Fruit fly (Drosophila melanogaster): Measurements from ENCODE around the gene CG31909.

The CG31909 gene

DNA sequence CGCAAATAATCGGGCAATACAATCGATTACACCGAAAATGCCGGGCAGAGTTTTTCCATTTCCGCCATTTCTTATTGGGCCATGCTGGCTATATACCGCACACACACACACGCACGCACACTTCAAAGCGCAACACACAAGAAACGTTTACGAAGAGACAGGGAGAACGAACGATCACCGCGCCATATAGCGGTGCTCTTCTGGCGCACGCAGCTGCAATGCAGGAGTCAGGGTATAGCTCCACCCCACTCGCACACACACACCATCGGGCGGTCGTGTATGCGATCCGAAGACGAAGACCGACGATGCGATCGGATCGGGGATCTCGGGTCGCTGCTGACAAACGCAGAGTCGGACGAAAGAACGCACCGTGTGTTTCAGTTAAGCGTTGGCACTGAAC is 49.5 kb downstream of the CG31909 start, which contains the start of gene wg (continued):
- TF ChIP-seq Deaf1 (tag; optimal IDR thresholded peaks at IDR 0.05) = peak; percentile 100
- TF ChIP-seq shn (GFP tag; optimal IDR thresholded peaks at IDR 0.05) = peak; percentile 19
- TF ChIP-seq unc-4 (GFP tag; IDR thresholded peaks at IDR 0.05; ENCODE audit: partially characterized antibody) = peak; percentile 15; the same call in 1 of the 2 replicates
- TF ChIP-seq run (tag; optimal IDR thresholded peaks at IDR 0.05) = no peak
- no peak for TF ChIP-seq CG14965 (GFP tag; optimal IDR thresholded peaks at IDR 0.05; ENCODE audit: borderline replicate concordance)
- TF ChIP-seq zen (tag; optimal IDR thresholded peaks at IDR 0.05) = peak; percentile 42
- no peak for TF ChIP-seq tna (GFP tag; IDR thresholded peaks at IDR 0.05; ENCODE audit: partially characterized antibody)
- TF ChIP-seq CG7556 (GFP tag; optimal IDR thresholded peaks at IDR 0.05) = no peak
- TF ChIP-seq CG15269 (tag; optimal IDR thresholded peaks at IDR 0.05) = no peak
- no peak for TF ChIP-seq CG30431 (GFP tag; optimal IDR thresholded peaks at IDR 0.05)
- peak; percentile 31 for TF ChIP-seq pfk (GFP tag; optimal IDR thresholded peaks at IDR 0.05)
- TF ChIP-seq CG8924 (tag; optimal IDR thresholded peaks at IDR 0.05) = peak; percentile 42
- TF ChIP-seq pb (GFP tag; optimal IDR thresholded peaks at IDR 0.05) = peak; percentile 19
- TF ChIP-seq CG33557 (GFP tag; optimal IDR thresholded peaks at IDR 0.05) = peak; percentile 31
- peak; percentile 48; the same call in 1 of the 3 replicates for TF ChIP-seq otp (GFP tag; IDR thresholded peaks at IDR 0.05)
- peak; percentile 70 for TF ChIP-seq D (optimal IDR thresholded peaks at IDR 0.05)
- no peak for TF ChIP-seq D (GFP tag; optimal IDR thresholded peaks at IDR 0.05)
